Worm (Caenorhabditis elegans): ENCODE measurements around the gene ZK402.1.

The ZK402.1 gene

DNA sequence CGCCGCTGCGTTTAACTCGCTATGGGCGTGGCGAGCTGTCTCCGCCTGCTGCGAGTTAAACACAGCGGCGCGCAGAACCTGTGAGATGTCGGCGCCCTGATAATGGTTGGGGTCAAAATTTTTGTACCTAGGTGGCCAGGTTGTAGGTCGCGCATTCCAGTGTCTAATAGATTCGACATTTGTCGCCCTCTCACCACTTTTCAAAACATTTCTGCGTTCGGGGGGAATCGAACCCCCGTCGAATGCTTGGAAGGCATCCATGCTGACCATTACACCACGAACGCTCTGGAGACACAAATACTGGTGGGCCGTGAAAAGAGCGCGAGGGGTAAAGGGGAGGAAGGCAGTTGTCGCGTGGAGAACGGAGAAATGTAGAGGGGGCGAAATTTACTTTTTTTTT, 24.7 kb upstream of the ZK402.1 start (continued):
- peak; percentile 6 for TF ChIP-seq unc-130 (GFP tag; optimal IDR thresholded peaks at IDR 0.05)
- TF ChIP-seq mes-2 (tag; optimal IDR thresholded peaks at IDR 0.05; ENCODE audit: poor library complexity, severe bottlenecking) = peak; percentile 83
- TF ChIP-seq spr-3 (GFP tag; optimal IDR thresholded peaks at IDR 0.05) = peak; percentile 80
- no peak for TF ChIP-seq nhr-25 (tag; optimal IDR thresholded peaks at IDR 0.05; ENCODE audit: borderline replicate concordance, insufficient read depth)
- peak; percentile 30 for TF ChIP-seq nhr-77 (tag; optimal IDR thresholded peaks at IDR 0.05)
- TF ChIP-seq ceh-20 (GFP tag; IDR thresholded peaks at IDR 0.05) = peak; percentile 76; the same call in 1 of the 2 replicates
- TF ChIP-seq set-16 (GFP tag; IDR thresholded peaks at IDR 0.05) = peak; percentile 79
- peak; percentile 89; the same call in 1 of the 2 replicates for TF ChIP-seq F44E2.7 (GFP tag; IDR thresholded peaks at IDR 0.05)
- TF ChIP-seq cey-2 (tag; optimal IDR thresholded peaks at IDR 0.05; ENCODE audit: borderline replicate concordance, insufficient read depth) = no peak
- TF ChIP-seq tra-1 (GFP tag; IDR thresholded peaks at IDR 0.05) = peak; percentile 67
- TF ChIP-seq nhr-11 (tag; optimal IDR thresholded peaks at IDR 0.05) = peak; percentile 35
- TF ChIP-seq F37D6.2 (tag; optimal IDR thresholded peaks at IDR 0.05) = peak; percentile 75
- TF ChIP-seq lin-1 (GFP tag; IDR thresholded peaks at IDR 0.05) = peak; percentile 60; the same call in 1 of the 2 replicates
- no peak for TF ChIP-seq saeg-2 (GFP tag; IDR thresholded peaks at IDR 0.05)
- TF ChIP-seq lim-7 (GFP tag; IDR thresholded peaks at IDR 0.05) = peak; percentile 88
- TF ChIP-seq unc-62 (GFP tag; optimal IDR thresholded peaks at IDR 0.05 in 1 of 2) = peak in 1 of 2 experiments; percentile 47
- no peak for TF ChIP-seq unc-62 (tag; optimal IDR thresholded peaks at IDR 0.05)
- TF ChIP-seq aly-2 (tag; optimal IDR thresholded peaks at IDR 0.05) = no peak
- peak; percentile 33 for TF ChIP-seq zfp-2 (tag; optimal IDR thresholded peaks at IDR 0.05)
- peak; percentile 3 to 48 for TF ChIP-seq lsy-2 (tag; optimal IDR thresholded peaks at IDR 0.05)
- TF ChIP-seq Y75B8A.6 (GFP tag; IDR thresholded peaks at IDR 0.05) = peak; percentile 75; the same call in 1 of the 2 replicates
- TF ChIP-seq daf-19 (GFP tag; conservative IDR thresholded peaks at IDR 0.05) = no peak
- peak; percentile 62 for TF ChIP-seq F10B5.3 (tag; optimal IDR thresholded peaks at IDR 0.05)
- no peak for TF ChIP-seq daf-8 (GFP tag; IDR thresholded peaks at IDR 0.05)
- TF ChIP-seq lin-15B (tag; optimal IDR thresholded peaks at IDR 0.05) = no peak
- TF ChIP-seq dpl-1 (GFP tag; optimal IDR thresholded peaks at IDR 0.05) = peak; percentile 4
- TF ChIP-seq lin-13 (GFP tag; optimal IDR thresholded peaks at IDR 0.05) = peak; percentile 37
- peak; percentile 56; the same call in 1 of the 2 replicates for TF ChIP-seq zfp-3 (GFP tag; conservative IDR thresholded peaks at IDR 0.05)
- TF ChIP-seq snpc-1.2 (GFP tag; IDR thresholded peaks at IDR 0.05) = peak; percentile 74
- no peak for TF ChIP-seq zag-1 (tag; optimal IDR thresholded peaks at IDR 0.05)
- peak; percentile 83 for TF ChIP-seq duxl-1 (tag; optimal IDR thresholded peaks at IDR 0.05; ENCODE audit: poor library complexity)
- no peak for TF ChIP-seq ces-1 (GFP tag; optimal IDR thresholded peaks at IDR 0.05)
- TF ChIP-seq ctbp-1 (GFP tag; IDR thresholded peaks at IDR 0.05) = peak; percentile 78
- TF ChIP-seq ama-1 (optimal IDR thresholded peaks at IDR 0.05) = no peak
- peak; percentile 43 for TF ChIP-seq dve-1 (tag; optimal IDR thresholded peaks at IDR 0.05; ENCODE audit: insufficient read depth)
- TF ChIP-seq dmd-8 (GFP tag; IDR thresholded peaks at IDR 0.05) = peak; percentile 95
- TF ChIP-seq egl-43 (GFP tag; IDR thresholded peaks at IDR 0.05) = peak; percentile 96
- peak; percentile 82 for TF ChIP-seq mep-1 (tag; optimal IDR thresholded peaks at IDR 0.05)
- no peak for TF ChIP-seq egl-27 (tag; optimal IDR thresholded peaks at IDR 0.05)
- peak; percentile 81 for TF ChIP-seq mxl-2 (GFP tag; conservative IDR thresholded peaks at IDR 0.05)
- no peak for TF ChIP-seq ceh-44 (GFP tag; IDR thresholded peaks at IDR 0.05)
- TF ChIP-seq mdt-29 (GFP tag; IDR thresholded peaks at IDR 0.05) = 0 out of 2 replicates have a peak, but pooled peaks have one; percentile 31
- TF ChIP-seq lin-39 (tag; optimal IDR thresholded peaks at IDR 0.05) = no peak
- no peak for TF ChIP-seq fkh-10 (GFP tag; optimal IDR thresholded peaks at IDR 0.05)
- TF ChIP-seq ztf-7 (tag; optimal IDR thresholded peaks at IDR 0.05) = peak; percentile 7
- TF ChIP-seq attf-4 (tag; optimal IDR thresholded peaks at IDR 0.05) = no peak
- TF ChIP-seq Y5F2A.4 (GFP tag; optimal IDR thresholded peaks at IDR 0.05) = peak; percentile 74
- TF ChIP-seq spr-1 (tag; optimal IDR thresholded peaks at IDR 0.05) = peak; percentile 53
- TF ChIP-seq zip-2 (tag; optimal IDR thresholded peaks at IDR 0.05) = peak; percentile 71

Data from whole organism, L4 larva.